Worm (Caenorhabditis elegans): ENCODE measurements around the gene irld-64.

irld-64 gene

ce11 chrII:2962531-2963164 is 32.2 kb upstream of the irld-64 start (continued):
- no peak for TF ChIP-seq mel-28 (tag; optimal IDR thresholded peaks at IDR 0.05; ENCODE audit: borderline replicate concordance)
- no peak for TF ChIP-seq aptf-3 (GFP tag; IDR thresholded peaks at IDR 0.05)

DNA sequence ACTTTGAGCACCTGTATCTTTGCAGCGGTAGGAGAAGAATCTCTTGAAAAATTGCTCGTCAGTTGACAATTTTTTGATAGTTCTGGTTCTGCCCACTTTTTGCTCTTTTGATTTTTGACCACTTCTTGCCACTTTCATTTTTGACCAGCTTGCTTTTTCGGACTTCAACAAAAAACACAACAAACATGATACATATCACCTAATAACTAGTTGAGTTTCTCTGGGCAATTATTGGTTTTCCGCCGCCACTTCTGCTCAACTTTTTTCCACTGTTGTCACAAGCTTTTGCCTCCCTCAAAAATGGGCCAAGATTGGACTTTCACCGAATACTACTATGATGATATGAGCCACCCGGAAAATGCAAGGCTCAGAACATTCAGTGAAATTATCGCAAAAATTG is 27.9 kb upstream of the irld-64 start, which contains the start of gene srw-60:
Gene srw-60, plus strand, starts transcription at position 301 of the 400 bp plus-strand sequence.
- 0 out of 2 replicates have a peak, but pooled peaks have one; percentile 23 for TF ChIP-seq ceh-58 (GFP tag; IDR thresholded peaks at IDR 0.05)
- no peak for TF ChIP-seq D2030.7 (GFP tag; IDR thresholded peaks at IDR 0.05)

ce11 chrII:2955656-2956115 is 25.3 kb upstream of the irld-64 start, which contains the start of gene irld-48:
Gene irld-48 (plus strand): TSS chrII:2956065.
- TF ChIP-seq rec-8 (tag; optimal IDR thresholded peaks at IDR 0.05) = no peak
- no peak for TF ChIP-seq ZK185.1 (tag; optimal IDR thresholded peaks at IDR 0.05; ENCODE audit: poor library complexity, severe bottlenecking)
- TF ChIP-seq egl-18 (GFP tag; IDR thresholded peaks at IDR 0.05) = no peak
- TF ChIP-seq Y53G8AR.9 (GFP tag; conservative IDR thresholded peaks at IDR 0.05) = no peak
- no peak for TF ChIP-seq efl-1 (GFP tag; optimal IDR thresholded peaks at IDR 0.05)
- TF ChIP-seq mxl-1 (tag; optimal IDR thresholded peaks at IDR 0.05) = no peak
- TF ChIP-seq B0019.2 (GFP tag; conservative IDR thresholded peaks at IDR 0.05) = no peak
- no peak for TF ChIP-seq zim-3 (tag; optimal IDR thresholded peaks at IDR 0.05)
- TF ChIP-seq B0261.1 (tag; optimal IDR thresholded peaks at IDR 0.05) = peak; percentile 34
- no peak for TF ChIP-seq chd-7 (tag; optimal IDR thresholded peaks at IDR 0.05)
- TF ChIP-seq madf-3 (GFP tag; IDR thresholded peaks at IDR 0.05) = no peak
- TF ChIP-seq snpc-1.1 (tag; optimal IDR thresholded peaks at IDR 0.05; ENCODE audit: insufficient read depth) = no peak
- peak; percentile 70 for TF ChIP-seq tbp1 (GFP tag; optimal IDR thresholded peaks at IDR 0.05)
- TF ChIP-seq rpc-1 (optimal IDR thresholded peaks at IDR 0.05) = no peak
- peak; percentile 62 for TF ChIP-seq rpc-1 (tag; optimal IDR thresholded peaks at IDR 0.05)
- TF ChIP-seq ztf-26 (tag; optimal IDR thresholded peaks at IDR 0.05) = no peak
- no peak for TF ChIP-seq attf-3 (GFP tag; conservative IDR thresholded peaks at IDR 0.05)
- TF ChIP-seq lin-26 (GFP tag; IDR thresholded peaks at IDR 0.05) = 0 out of 2 replicates have a peak, but pooled peaks have one; percentile 22
- no peak for TF ChIP-seq madf-8 (GFP tag; conservative IDR thresholded peaks at IDR 0.05)
- no peak for TF ChIP-seq gei-17 (GFP tag; optimal IDR thresholded peaks at IDR 0.05)

ce11 chrII:2952629-2953028 is 22.2 kb upstream of the irld-64 start, which contains the start of gene irld-51:
Gene irld-51 (minus strand): TSS chrII:2952729.
- no peak for TF ChIP-seq mel-28 (tag; optimal IDR thresholded peaks at IDR 0.05; ENCODE audit: borderline replicate concordance)
- no peak for TF ChIP-seq B0035.1 (tag; optimal IDR thresholded peaks at IDR 0.05)
- TF ChIP-seq dox-1 (GFP tag; IDR thresholded peaks at IDR 0.05) = no peak
- no peak for TF ChIP-seq ztf-26 (tag; optimal IDR thresholded peaks at IDR 0.05)
- no peak for TF ChIP-seq ceh-58 (GFP tag; IDR thresholded peaks at IDR 0.05)
- TF ChIP-seq unc-130 (GFP tag; optimal IDR thresholded peaks at IDR 0.05) = no peak
- TF ChIP-seq rpc-1 (optimal IDR thresholded peaks at IDR 0.05) = no peak
- TF ChIP-seq rpc-1 (tag; optimal IDR thresholded peaks at IDR 0.05) = peak; percentile 21

- TF ChIP-seq hsf-1 (GFP tag; IDR thresholded peaks at IDR 0.05) (no peak), egrh-3 (GFP tag; IDR thresholded peaks at IDR 0.05) (no peak), hmg-1.2 (GFP tag; IDR thresholded peaks at IDR 0.05) (0 out of 2 replicates have a peak, but pooled peaks have one; percentile 27)
Observed at ce11 chrII:2948614-2949013, 18.2 kb upstream of the irld-64 start.
